Fruit fly (Drosophila melanogaster): ENCODE data around the gene CG17026.
A peak's percentile ranks its signal among the peaks of the same experiment; 100 is the strongest.

CG17026 gene

DNA sequence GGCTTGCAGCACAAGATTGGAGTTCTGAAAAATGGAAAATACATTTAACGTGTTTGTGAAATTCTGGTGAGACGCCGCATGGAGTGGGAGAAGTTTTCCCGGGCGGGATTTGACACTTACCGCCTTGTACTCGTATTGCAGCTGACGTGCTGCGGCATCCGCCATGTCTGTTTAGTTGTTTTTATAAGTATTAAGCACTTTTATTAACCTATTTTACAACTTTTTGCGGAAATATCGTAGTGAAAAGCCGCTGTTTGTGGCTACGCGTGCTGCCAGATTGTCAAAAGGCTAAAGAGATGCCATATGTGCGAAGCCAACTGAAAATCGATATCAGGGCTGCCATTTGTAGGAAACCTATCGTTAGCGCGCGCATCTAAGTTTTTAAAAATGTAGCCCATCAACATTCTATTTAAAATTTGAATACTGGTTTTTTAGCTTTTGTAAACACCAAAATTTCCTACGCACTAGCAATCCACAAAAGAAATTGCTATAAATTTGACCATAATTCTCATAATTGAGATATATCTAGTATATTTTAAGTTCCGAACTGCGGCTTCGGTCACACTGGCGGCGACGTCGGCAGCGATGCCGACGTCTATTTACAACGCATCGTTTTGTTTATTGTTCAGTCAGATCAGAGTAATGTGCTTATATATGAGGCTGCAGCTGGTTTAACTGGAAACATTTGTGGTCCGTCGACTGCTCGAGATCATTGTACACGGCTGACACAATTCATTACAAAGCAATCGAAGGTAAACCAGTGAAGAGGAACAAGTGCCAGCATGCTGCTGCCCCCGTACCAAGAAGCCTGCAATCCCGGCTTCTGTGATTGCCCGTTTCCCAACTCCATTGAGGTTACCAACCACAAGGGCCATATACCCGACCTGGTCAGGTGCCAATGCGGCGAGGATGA, 7.3 kb upstream of the CG17026 start, which contains the start of the genes Brr2 and CG10516 (continued):
- TF ChIP-seq Lhr (GFP tag; optimal IDR thresholded peaks at IDR 0.05) (peak; percentile 79), zfh2 (GFP tag; optimal IDR thresholded peaks at IDR 0.05) (peak; percentile 31), HmgD (GFP tag; optimal IDR thresholded peaks at IDR 0.05) (peak; percentile 23), sug (tag; optimal IDR thresholded peaks at IDR 0.05) (peak; percentile 43), CG3847 (GFP tag; IDR thresholded peaks at IDR 0.05) (peak; percentile 62), CG2712 (tag; optimal IDR thresholded peaks at IDR 0.05) (no peak), nmo (GFP tag; optimal IDR thresholded peaks at IDR 0.05) (peak; percentile 74), CG34224 (GFP tag; IDR thresholded peaks at IDR 0.05; ENCODE audit: partially characterized antibody) (peak; percentile 27; the same call in 1 of the 3 replicates), wek (GFP tag; optimal IDR thresholded peaks at IDR 0.05) (no peak), CG10431 (GFP tag; optimal IDR thresholded peaks at IDR 0.05) (peak; percentile 30), chn (GFP tag; optimal IDR thresholded peaks at IDR 0.05) (peak; percentile 27), prd (optimal IDR thresholded peaks at IDR 0.05) (no peak), prd (GFP tag; IDR thresholded peaks at IDR 0.05) (0 out of 3 replicates have a peak, but pooled peaks have one; percentile 17), nerfin-2 (GFP tag; IDR thresholded peaks at IDR 0.05; ENCODE audit: partially characterized antibody) (0 out of 2 replicates have a peak, but pooled peaks have one; percentile 23), Xbp1 (GFP tag; optimal IDR thresholded peaks at IDR 0.05) (peak; percentile 43), Myb (GFP tag; optimal IDR thresholded peaks at IDR 0.05) (peak; percentile 41), Ets97D (GFP tag; optimal IDR thresholded peaks at IDR 0.05) (peak; percentile 66), YL-1 (GFP tag; optimal IDR thresholded peaks at IDR 0.05) (peak; percentile 87), HLH4C (GFP tag; IDR thresholded peaks at IDR 0.05; ENCODE audit: partially characterized antibody) (0 out of 3 replicates have a peak, but pooled peaks have one; percentile 37), stwl (tag; optimal IDR thresholded peaks at IDR 0.05) (peak; percentile 60), CG16815 (GFP tag; optimal IDR thresholded peaks at IDR 0.05) (no peak), CG31224 (GFP tag; IDR thresholded peaks at IDR 0.05) (no peak), Doc2 (GFP tag; IDR thresholded peaks at IDR 0.05) (no peak), kah (GFP tag; optimal IDR thresholded peaks at IDR 0.05) (no peak), maf-S (GFP tag; optimal IDR thresholded peaks at IDR 0.05) (peak; percentile 7), CG12659 (GFP tag; optimal IDR thresholded peaks at IDR 0.05) (peak; percentile 67), Six4 (GFP tag; optimal IDR thresholded peaks at IDR 0.05) (peak; percentile 13), chm (GFP tag; IDR thresholded peaks at IDR 0.05) (no peak), CG42726 (GFP tag; IDR thresholded peaks at IDR 0.05; ENCODE audit: partially characterized antibody) (no peak), CG8924 (tag; optimal IDR thresholded peaks at IDR 0.05) (peak; percentile 23), trem (tag; optimal IDR thresholded peaks at IDR 0.05) (peak; percentile 84), tx (GFP tag; optimal IDR thresholded peaks at IDR 0.05) (no peak), tna (GFP tag; IDR thresholded peaks at IDR 0.05; ENCODE audit: partially characterized antibody) (0 out of 2 replicates have a peak, but pooled peaks have one; percentile 13), ATbp (GFP tag; optimal IDR thresholded peaks at IDR 0.05) (no peak), Stat92E (GFP tag; optimal IDR thresholded peaks at IDR 0.05) (peak in 1 of 3 experiments; percentile 63), CG12744 (GFP tag; optimal IDR thresholded peaks at IDR 0.05) (no peak), MTF-1 (GFP tag; optimal IDR thresholded peaks at IDR 0.05; ENCODE audit: borderline replicate concordance) (no peak), phol (tag; optimal IDR thresholded peaks at IDR 0.05) (peak; percentile 78), Xrp1 (GFP tag; IDR thresholded peaks at IDR 0.05) (no peak), CG9817 (tag; optimal IDR thresholded peaks at IDR 0.05) (peak; percentile 31), CG15479 (GFP tag; optimal IDR thresholded peaks at IDR 0.05) (no peak), CG13424 (tag; optimal IDR thresholded peaks at IDR 0.05) (peak; percentile 49), Pdp1 (GFP tag; optimal IDR thresholded peaks at IDR 0.05) (peak; percentile 6 to 8), CG10543 (GFP tag; optimal IDR thresholded peaks at IDR 0.05) (peak; percentile 36), CG11696 (GFP tag; IDR thresholded peaks at IDR 0.05) (no peak), Atf6 (GFP tag; IDR thresholded peaks at IDR 0.05) (no peak), Max (GFP tag; optimal IDR thresholded peaks at IDR 0.05) (peak; percentile 68)

Measured in whole organism, embryonic.